Worm (Caenorhabditis elegans) whole organism, L1 larva: ENCODE results near the gene T02H6.7.

Experiments
- ceh-82 ChIP-seq, 3 experiments: fragments of 150-350 bp in 1 of 3; sonication (generic microtip) in 2 of 3; optimal IDR thresholded peaks; 2 replicates each; lab custom pipeline; 2014 to 2017; ENCODE audit warnings: missing biosample characterization in 3 of 3, missing genetic modification characterization in 3 of 3
- ceh-88 ChIP-seq: fragments of 200-800 bp; sonication (Bioruptor generic); IDR thresholded peaks from 2 replicates; pipeline ENCODE4 v1.3.6; 2022; ENCODE audit warnings: missing genetic modification characterization, missing compliant biosample characterization
- efl-3 ChIP-seq: fragments of 200-800 bp; sonication (Bioruptor generic); optimal IDR thresholded peaks from 2 replicates; lab custom pipeline; 2018; ENCODE audit warnings: mild to moderate bottlenecking, missing genetic modification characterization, missing compliant biosample characterization
- egl-13 ChIP-seq: sonication (generic microtip); optimal IDR thresholded peaks from 2 replicates; lab custom pipeline; 2016; ENCODE audit warnings: missing genotype, missing genetic modification reagents, missing genetic modification characterization, missing compliant biosample characterization
- elt-3 ChIP-seq, 6 experiments: fragments of 150-350 bp in 1 of 6; sonication (generic microtip); optimal IDR thresholded peaks; 2 replicates each; lab custom pipeline; 2017 to 2018; ENCODE audit warnings: missing biosample characterization in 6 of 6, missing genetic modification characterization in 6 of 6, inconsistent platforms in 1 of 6
- hpl-2 ChIP-seq: fragments of 150-350 bp; optimal IDR thresholded peaks from 2 replicates; lab custom pipeline; 2014; ENCODE audit warnings: missing biosample characterization, missing genetic modification reagents, missing genetic modification characterization
- irx-1 ChIP-seq: sonication (generic microtip); optimal IDR thresholded peaks from 2 replicates; lab custom pipeline; 2016; ENCODE audit warnings: missing genetic modification characterization, missing compliant biosample characterization
- nhr-237 ChIP-seq: fragments of 150-350 bp; optimal IDR thresholded peaks from 2 replicates; lab custom pipeline; 2014; ENCODE audit warnings: missing biosample characterization, missing genetic modification characterization
- nhr-77 ChIP-seq: fragments of 150-350 bp; optimal IDR thresholded peaks from 2 replicates; lab custom pipeline; 2014; ENCODE audit warnings: missing biosample characterization, missing genetic modification characterization

- TF ChIP-seq nhr-77 (tag; lab: Kevin White, UChicago) (no peak), hpl-2 (GFP tag; lab: Kevin White, UChicago) (no peak), irx-1 (no peak), nhr-237 (tag; lab: Kevin White, UChicago) (no peak), efl-3 (GFP tag; lab: Kevin White, UChicago) (no peak), ceh-82 (tag; optimal IDR thresholded peaks at IDR 0.05; lab: Kevin White, UChicago) (no peak), egl-13 (no peak), elt-3 (tag; optimal IDR thresholded peaks at IDR 0.05; lab: Kevin White, UChicago) (no peak), ceh-88 (no peak)
Measured at ce11 chrII:684811-685210, 2.4 kb downstream of the T02H6.7 start, which contains the start of gene T02H6.5.
